Worm (Caenorhabditis elegans) whole organism, early embryonic: ENCODE data around the gene hnd-1.

Experiments used
- aly-1 ChIP-seq: sonication (generic microtip); optimal IDR thresholded peaks from 2 replicates; lab custom pipeline; 2016; ENCODE audit warnings: missing genetic modification characterization, missing compliant biosample characterization
- ama-1 ChIP-seq: fragments of 150-350 bp; optimal IDR thresholded peaks from 2 replicates; lab custom pipeline; 2014
- hmbx-1 ChIP-seq: sonication (generic microtip); optimal IDR thresholded peaks from 2 replicates; lab custom pipeline; 2016; ENCODE audit warnings: mild to moderate bottlenecking, missing genetic modification characterization, missing compliant biosample characterization
- scrt-1 ChIP-seq: fragments of 200-800 bp; sonication (Bioruptor generic); IDR thresholded peaks from 2 replicates; pipeline ENCODE4 v1.3.6; 2022; ENCODE audit warnings: missing genetic modification characterization, missing compliant biosample characterization
- sea-1 ChIP-seq: fragments of 200-800 bp; sonication (Bioruptor generic); conservative IDR thresholded peaks from 2 replicates; pipeline ENCODE4 v1.3.6; 2022; ENCODE audit warnings: missing genetic modification characterization, missing compliant biosample characterization
- tbx-37 ChIP-seq: fragments of 200-800 bp; sonication (Bioruptor generic); conservative IDR thresholded peaks from 2 replicates; pipeline ENCODE4 v1.3.6; 2022; ENCODE audit warnings: missing genetic modification reagents, missing genetic modification characterization, missing compliant biosample characterization

DNA sequence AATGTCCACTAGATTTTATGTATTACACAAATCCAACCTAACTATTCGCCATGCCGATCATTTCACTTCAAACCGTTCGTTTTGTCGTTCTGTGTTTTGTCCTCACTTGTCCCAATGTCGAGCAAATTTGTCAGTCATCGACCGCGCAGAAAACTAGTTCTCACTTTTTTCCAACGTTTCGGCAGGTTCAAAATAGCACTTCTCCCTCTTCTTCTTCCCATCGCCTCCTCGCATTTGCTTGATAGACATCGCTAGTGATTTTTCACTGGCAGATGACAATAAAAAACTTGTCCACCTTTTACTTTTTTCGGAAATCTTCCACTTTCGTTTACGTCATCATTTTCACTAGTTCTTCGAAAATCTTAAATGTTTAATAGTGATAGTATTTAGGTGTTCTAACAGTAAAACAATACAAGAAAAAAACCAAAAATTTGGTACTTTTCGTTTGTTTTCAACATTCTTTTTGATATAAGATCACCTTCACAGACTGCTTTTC, 18.8 kb upstream of the hnd-1 start:
- TF ChIP-seq sea-1 (GFP tag; lab: Robert Waterston, UW) (no peak), ama-1 (lab: Kevin White, UChicago) (no peak), aly-1 (tag; lab: Kevin White, UChicago) (no peak), scrt-1 (GFP tag; lab: Robert Waterston, UW) (no peak), tbx-37 (GFP tag; lab: Robert Waterston, UW) (no peak), hmbx-1 (tag; lab: Kevin White, UChicago) (no peak)
